Worm (Caenorhabditis elegans): ENCODE data around the gene nep-4.

DNA sequence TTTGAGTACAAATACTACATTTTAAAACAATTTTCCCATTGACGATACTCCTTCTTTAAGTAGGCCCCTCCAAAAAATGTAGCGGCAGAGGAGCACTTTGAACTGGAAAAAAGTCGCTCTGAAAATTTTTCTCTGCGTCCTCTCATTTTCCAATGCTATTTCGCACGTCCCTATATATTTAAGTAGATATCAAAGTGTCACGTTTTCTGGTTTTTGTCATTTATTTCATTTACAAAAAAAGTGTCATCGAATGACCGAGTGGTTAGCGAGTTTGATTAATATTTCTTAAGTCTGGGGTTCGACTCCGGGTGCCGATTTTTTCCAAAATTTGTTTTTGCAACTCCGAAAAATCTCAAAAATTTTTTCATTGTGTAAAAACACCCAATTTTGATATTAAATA, 3.7 kb upstream of the nep-4 start:
- TF ChIP-seq ceh-34 (tag; optimal IDR thresholded peaks at IDR 0.05): no peak
- TF ChIP-seq elt-2 (tag; optimal IDR thresholded peaks at IDR 0.05): no peak
- no peak for TF ChIP-seq unc-86 (tag; optimal IDR thresholded peaks at IDR 0.05)
- TF ChIP-seq pha-2 (tag; optimal IDR thresholded peaks at IDR 0.05): no peak
- no peak for TF ChIP-seq fkh-10 (GFP tag; optimal IDR thresholded peaks at IDR 0.05)
- no peak for TF ChIP-seq pha-4 (tag; optimal IDR thresholded peaks at IDR 0.05)
- no peak for TF ChIP-seq ama-1 (optimal IDR thresholded peaks at IDR 0.05)
- no peak for TF ChIP-seq ref-2 (tag; optimal IDR thresholded peaks at IDR 0.05)
- no peak for TF ChIP-seq dve-1 (tag; optimal IDR thresholded peaks at IDR 0.05)

Measured in whole organism, late embryonic.